Worm (Caenorhabditis elegans) whole organism, L2 larva: ENCODE data around the gene F56C3.10.

ENCODE experiments used
- R02D3.7 ChIP-seq: fragments of 150-350 bp; optimal IDR thresholded peaks from 2 replicates; lab custom pipeline; 2014; ENCODE audit warnings: missing biosample characterization, missing genetic modification characterization
- ZK546.5 ChIP-seq: sonication (generic microtip); optimal IDR thresholded peaks from 2 replicates; lab custom pipeline; 2017; ENCODE audit warnings: missing biosample characterization, missing genetic modification characterization
- aly-2 ChIP-seq: fragments of 150-350 bp; optimal IDR thresholded peaks from 2 replicates; lab custom pipeline; 2014; ENCODE audit warnings: missing biosample characterization, missing genetic modification characterization
- elt-1 ChIP-seq: fragments of 150-350 bp; optimal IDR thresholded peaks from 2 replicates; lab custom pipeline; 2014; ENCODE audit warnings: missing biosample characterization, missing genetic modification characterization
- fos-1 ChIP-seq: fragments of 150-350 bp; optimal IDR thresholded peaks from 2 replicates; lab custom pipeline; 2014; ENCODE audit warnings: missing biosample characterization, missing genetic modification characterization
- lin-13 ChIP-seq: fragments of 150-350 bp; optimal IDR thresholded peaks from 2 replicates; lab custom pipeline; 2014; ENCODE audit warnings: missing biosample characterization, missing genetic modification reagents, missing genetic modification characterization
- lin-39 ChIP-seq: fragments of 150-350 bp; optimal IDR thresholded peaks from 2 replicates; lab custom pipeline; 2014; ENCODE audit warnings: missing biosample characterization, missing genetic modification reagents, missing genetic modification characterization
- nhr-12 ChIP-seq: fragments of 150-350 bp; optimal IDR thresholded peaks from 2 replicates; lab custom pipeline; 2014; ENCODE audit warnings: missing biosample characterization, missing genetic modification characterization
- nhr-21 ChIP-seq: fragments of 150-350 bp; optimal IDR thresholded peaks from 2 replicates; lab custom pipeline; 2014; ENCODE audit warnings: missing biosample characterization, missing genetic modification characterization
- nhr-25 ChIP-seq: fragments of 150-350 bp; sonication (generic microtip); optimal IDR thresholded peaks from 3 replicates; lab custom pipeline; 2014; ENCODE audit warnings: missing biosample characterization, missing genetic modification characterization
- unc-39 ChIP-seq: fragments of 150-350 bp; optimal IDR thresholded peaks from 2 replicates; lab custom pipeline; 2014; ENCODE audit warnings: missing biosample characterization, missing genetic modification characterization
- ztf-11 ChIP-seq: sonication (generic microtip); optimal IDR thresholded peaks from 2 replicates; lab custom pipeline; 2017; ENCODE audit warnings: missing biosample characterization, missing genetic modification characterization

- no peak for TF ChIP-seq elt-1 (tag; lab: Kevin White, UChicago)
- TF ChIP-seq ZK546.5 (tag; lab: Kevin White, UChicago), result no peak
- no peak for TF ChIP-seq lin-13
- no peak for TF ChIP-seq nhr-12 (tag; lab: Kevin White, UChicago)
- TF ChIP-seq nhr-21 (tag; lab: Kevin White, UChicago), result no peak
- TF ChIP-seq R02D3.7 (tag; lab: Kevin White, UChicago), result no peak
- TF ChIP-seq unc-39 (tag; lab: Kevin White, UChicago), result no peak
- TF ChIP-seq ztf-11 (tag; lab: Kevin White, UChicago), result no peak
- no peak for TF ChIP-seq fos-1 (tag; lab: Kevin White, UChicago)
- no peak for TF ChIP-seq aly-2 (tag; lab: Kevin White, UChicago)
- TF ChIP-seq nhr-25 (tag; lab: Kevin White, UChicago), result no peak
- TF ChIP-seq lin-39, result no peak
These were observed 9.0 kb downstream of the F56C3.10 start for ce11 chrX:1372464-1372863.
